Fruit fly (Drosophila melanogaster): ENCODE measurements around the gene Nlp.

Nlp gene

DNA sequence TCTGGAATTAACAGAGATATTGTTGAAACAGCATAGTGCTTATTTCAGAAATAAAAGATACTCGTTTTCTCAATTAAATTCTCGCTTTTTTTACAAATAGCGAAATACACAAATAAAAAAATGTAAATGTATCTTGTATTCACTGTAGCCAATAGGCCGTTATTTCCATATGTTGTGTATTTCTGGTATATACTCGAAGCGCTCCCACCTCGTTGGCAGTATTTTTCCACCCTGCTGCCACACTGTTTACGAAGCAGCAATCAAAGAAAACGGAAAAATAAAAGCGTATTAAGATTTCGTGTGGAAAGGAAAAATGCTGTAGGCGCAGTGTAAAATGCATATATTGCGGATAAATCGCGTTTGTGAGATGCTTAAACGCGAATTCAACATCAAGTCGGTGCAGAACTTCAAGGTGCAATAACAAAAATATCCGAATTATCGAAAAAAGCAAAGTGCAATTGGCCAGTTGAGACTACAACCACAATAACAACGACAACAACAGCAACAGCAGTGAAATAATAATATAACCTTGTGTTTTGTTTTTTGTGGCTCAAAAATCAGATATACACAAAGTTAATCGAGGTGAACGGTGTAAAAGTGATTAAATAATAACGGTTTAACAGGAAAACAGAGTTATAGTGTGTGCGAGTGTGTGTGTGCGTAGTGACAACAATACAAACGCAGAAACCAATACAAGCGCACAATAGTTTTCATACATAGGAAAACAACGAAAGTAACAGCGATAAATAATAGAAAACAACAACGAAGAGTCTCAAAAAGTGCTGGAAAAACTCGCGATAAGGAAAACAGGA lies 53.7 kb downstream of the Nlp start, which contains the start of gene sima (continued):
- TF ChIP-seq Xrp1 (GFP tag; IDR thresholded peaks at IDR 0.05) (peak; percentile 51; the same call in 1 of the 2 replicates), tx (GFP tag; optimal IDR thresholded peaks at IDR 0.05) (peak; percentile 11), CG5245 (GFP tag; optimal IDR thresholded peaks at IDR 0.05) (no peak), Usf (GFP tag; optimal IDR thresholded peaks at IDR 0.05) (no peak), gem (tag; optimal IDR thresholded peaks at IDR 0.05) (peak; percentile 27), eve (GFP tag; optimal IDR thresholded peaks at IDR 0.05) (no peak), Dref (GFP tag; IDR thresholded peaks at IDR 0.05) (no peak), Camta (GFP tag; optimal IDR thresholded peaks at IDR 0.05) (peak; percentile 30), sc (optimal IDR thresholded peaks at IDR 0.05) (no peak), sc (GFP tag; optimal IDR thresholded peaks at IDR 0.05) (no peak), CG7372 (GFP tag; IDR thresholded peaks at IDR 0.05) (no peak), gcm (GFP tag; optimal IDR thresholded peaks at IDR 0.05) (no peak), Doc3 (GFP tag; IDR thresholded peaks at IDR 0.05; ENCODE audit: partially characterized antibody) (no peak), CG10274 (GFP tag; optimal IDR thresholded peaks at IDR 0.05) (no peak), wek (GFP tag; optimal IDR thresholded peaks at IDR 0.05) (no peak), fru (optimal IDR thresholded peaks at IDR 0.05) (no peak), danr (GFP tag; IDR thresholded peaks at IDR 0.05) (no peak), Nf-YA (GFP tag; IDR thresholded peaks at IDR 0.05) (no peak), Blimp-1 (GFP tag; optimal IDR thresholded peaks at IDR 0.05) (peak; percentile 17), Med (GFP tag) (peak; percentile 83), tgo (GFP tag; IDR thresholded peaks at IDR 0.05) (peak; percentile 31; the same call in 2 of the 3 replicates), TFAM (GFP tag; optimal IDR thresholded peaks at IDR 0.05) (no peak), Jarid2 (GFP tag; optimal IDR thresholded peaks at IDR 0.05) (peak; percentile 11), CG10654 (GFP tag; optimal IDR thresholded peaks at IDR 0.05) (no peak), sens-2 (GFP tag; IDR thresholded peaks at IDR 0.05) (no peak), CG3407 (GFP tag; optimal IDR thresholded peaks at IDR 0.05) (no peak), dmrt99B (tag; optimal IDR thresholded peaks at IDR 0.05) (peak; percentile 34), Stat92E (GFP tag; optimal IDR thresholded peaks at IDR 0.05) (peak in 1 of 3 experiments; percentile 22), D (optimal IDR thresholded peaks at IDR 0.05) (no peak), D (GFP tag; optimal IDR thresholded peaks at IDR 0.05) (no peak), CG11093 (GFP tag; IDR thresholded peaks at IDR 0.05) (no peak), CG4854 (GFP tag; optimal IDR thresholded peaks at IDR 0.05) (no peak), CG2199 (GFP tag; IDR thresholded peaks at IDR 0.05) (no peak), CG33213 (GFP tag; optimal IDR thresholded peaks at IDR 0.05) (peak; percentile 62), sens (GFP tag) (peak; percentile 85), Hr78 (GFP tag; optimal IDR thresholded peaks at IDR 0.05) (no peak), Sox100B (GFP tag; optimal IDR thresholded peaks at IDR 0.05) (no peak), chm (GFP tag; IDR thresholded peaks at IDR 0.05) (peak; percentile 48; the same call in 1 of the 2 replicates), Gsc (GFP tag; IDR thresholded peaks at IDR 0.05) (no peak), nerfin-2 (GFP tag; IDR thresholded peaks at IDR 0.05; ENCODE audit: partially characterized antibody) (no peak), CG14710 (tag; optimal IDR thresholded peaks at IDR 0.05) (peak; percentile 51), CG17186 (GFP tag; optimal IDR thresholded peaks at IDR 0.05) (no peak), YL-1 (GFP tag; optimal IDR thresholded peaks at IDR 0.05) (peak; percentile 46), kay (GFP tag; optimal IDR thresholded peaks at IDR 0.05) (no peak), Taf1 (GFP tag; IDR thresholded peaks at IDR 0.05) (0 out of 2 replicates have a peak, but pooled peaks have one; percentile 33), Oli (tag; optimal IDR thresholded peaks at IDR 0.05) (no peak), lilli (GFP tag; optimal IDR thresholded peaks at IDR 0.05) (peak; percentile 66), onecut (GFP tag; IDR thresholded peaks at IDR 0.05) (peak; percentile 62), unpg (GFP tag; optimal IDR thresholded peaks at IDR 0.05) (no peak), GATAe (GFP tag; conservative IDR thresholded peaks at IDR 0.05) (no peak)

Data from whole organism, embryonic.